Worm (Caenorhabditis elegans) whole organism, L4 larva: Measurements from ENCODE around the gene ZK1098.3.

ENCODE experiments used
- R02D3.7 ChIP-seq: fragments of 150-350 bp; sonication (generic microtip); optimal IDR thresholded peaks from 3 replicates; lab custom pipeline; 2014; ENCODE audit warnings: missing biosample characterization, missing genetic modification characterization
- T20F7.1 ChIP-seq: fragments of 200-800 bp; sonication (Bioruptor generic); optimal IDR thresholded peaks from 2 replicates; lab custom pipeline; 2018; ENCODE audit warnings: mild to moderate bottlenecking, missing genetic modification characterization, missing compliant biosample characterization
- T26A8.4 ChIP-seq: fragments of 200-800 bp; sonication (Bioruptor generic); IDR thresholded peaks from 2 replicates; pipeline ENCODE4 v1.3.6; 2022; ENCODE audit warnings: missing genetic modification characterization, missing compliant biosample characterization
- Y105C5A.15 ChIP-seq: fragments of 200-800 bp; sonication (Bioruptor generic); IDR thresholded peaks from 2 replicates; pipeline ENCODE4 v1.3.6; 2022; ENCODE audit warnings: missing genetic modification characterization, missing compliant biosample characterization
- Y48G9A.11 ChIP-seq: fragments of 200-800 bp; sonication (Bioruptor generic); IDR thresholded peaks from 2 replicates; pipeline ENCODE4 v1.3.6; 2022; ENCODE audit warnings: missing genetic modification reagents, missing genetic modification characterization, missing compliant biosample characterization
- ZK546.5 ChIP-seq, 2 experiments: sonication (generic microtip); optimal IDR thresholded peaks; 2 replicates each; lab custom pipeline; 2017; ENCODE audit warnings: missing biosample characterization in 2 of 2, missing genetic modification characterization in 2 of 2
- aha-1 ChIP-seq: fragments of 150-350 bp; peaks from one replicate; lab custom pipeline; 2014; ENCODE audit warnings: missing biosample characterization, missing genetic modification characterization
- ama-1 ChIP-seq: fragments of 150-350 bp; optimal IDR thresholded peaks from 2 replicates; lab custom pipeline; 2014; ENCODE audit warnings: inconsistent platforms, mixed read lengths
- arid-1 ChIP-seq: fragments of 200-800 bp; sonication (Bioruptor generic); conservative IDR thresholded peaks from 2 replicates; pipeline ENCODE4 v1.3.6; 2022; ENCODE audit warnings: missing genetic modification reagents, missing genetic modification characterization, missing compliant biosample characterization
- attf-4 ChIP-seq: sonication (generic microtip); optimal IDR thresholded peaks from 3 replicates; lab custom pipeline; 2017; ENCODE audit warnings: missing biosample characterization, missing genetic modification characterization
- ceh-32 ChIP-seq: sonication (generic microtip); optimal IDR thresholded peaks from 2 replicates; lab custom pipeline; 2016; ENCODE audit warnings: mild to moderate bottlenecking, missing genetic modification characterization, missing compliant biosample characterization; ENCODE audit not compliant: poor library complexity
- daf-16 ChIP-seq, 3 experiments: sonication (generic microtip); optimal IDR thresholded peaks; 2 replicates each; lab custom pipeline; 2016 to 2017; ENCODE audit warnings: missing genetic modification characterization in 3 of 3, missing genetic modification reagents in 3 of 3, mild to moderate bottlenecking in 2 of 3, missing compliant biosample characterization in 2 of 3, missing biosample characterization in 1 of 3, moderate library complexity in 1 of 3
- dmd-6 ChIP-seq: fragments of 200-800 bp; sonication (Bioruptor generic); IDR thresholded peaks from 2 replicates; pipeline ENCODE4 v1.3.6; 2022; ENCODE audit warnings: missing genetic modification reagents, missing genetic modification characterization, missing compliant biosample characterization
- dpl-1 ChIP-seq: fragments of 150-350 bp; optimal IDR thresholded peaks from 2 replicates; lab custom pipeline; 2014; ENCODE audit warnings: missing biosample characterization, missing genetic modification reagents, missing genetic modification characterization
- dve-1 ChIP-seq: sonication (generic microtip); optimal IDR thresholded peaks from 2 replicates; lab custom pipeline; 2017; ENCODE audit warnings: antibody characterized with exemption, mild to moderate bottlenecking, missing genetic modification characterization, missing compliant biosample characterization; ENCODE audit not compliant: insufficient read depth
- egl-43 ChIP-seq: fragments of 200-800 bp; sonication (Bioruptor generic); IDR thresholded peaks from 2 replicates; pipeline ENCODE4 v1.3.6; 2022; ENCODE audit warnings: missing genetic modification reagents, missing genetic modification characterization, missing compliant biosample characterization
- gei-8 ChIP-seq: fragments of 200-800 bp; sonication (Bioruptor generic); optimal IDR thresholded peaks from 2 replicates; lab custom pipeline; 2018; ENCODE audit warnings: mild to moderate bottlenecking, missing genetic modification characterization, missing compliant biosample characterization
- hlh-11 ChIP-seq: fragments of 200-800 bp; sonication (Bioruptor generic); optimal IDR thresholded peaks from 2 replicates; lab custom pipeline; 2018; ENCODE audit warnings: mild to moderate bottlenecking, missing genetic modification characterization, missing compliant biosample characterization
- hlh-30 ChIP-seq: sonication (generic microtip); optimal IDR thresholded peaks from 2 replicates; lab custom pipeline; 2017; ENCODE audit warnings: antibody characterized with exemption, mild to moderate bottlenecking, missing genetic modification characterization, missing compliant biosample characterization; ENCODE audit not compliant: insufficient read depth
- lin-1 ChIP-seq: fragments of 200-800 bp; sonication (Bioruptor generic); IDR thresholded peaks from 2 replicates; pipeline ENCODE4 v1.3.6; 2022; ENCODE audit warnings: missing genetic modification reagents, missing genetic modification characterization, missing compliant biosample characterization
- lin-13 ChIP-seq: fragments of 150-350 bp; optimal IDR thresholded peaks from 2 replicates; lab custom pipeline; 2014; ENCODE audit warnings: missing biosample characterization, missing genetic modification reagents, missing genetic modification characterization
- lin-38 ChIP-seq: fragments of 200-800 bp; sonication (Bioruptor generic); IDR thresholded peaks from 2 replicates; pipeline ENCODE4 v1.3.6; 2022; ENCODE audit warnings: missing genetic modification reagents, missing genetic modification characterization, missing compliant biosample characterization
- lin-39 ChIP-seq: fragments of 150-350 bp; optimal IDR thresholded peaks from 2 replicates; lab custom pipeline; 2014; ENCODE audit warnings: missing biosample characterization, missing genetic modification reagents, missing genetic modification characterization
- lsy-2 ChIP-seq, 2 experiments: fragments of 150-350 bp in 1 of 2; sonication (generic microtip) in 1 of 2; optimal IDR thresholded peaks; 2 replicates each; lab custom pipeline; 2014 to 2017; ENCODE audit warnings: missing biosample characterization in 2 of 2, missing genetic modification characterization in 2 of 2
- madf-5 ChIP-seq, 2 experiments: fragments of 200-800 bp; sonication (Bioruptor generic); IDR thresholded peaks; 2 replicates each; pipeline ENCODE4 v1.3.6; 2022; ENCODE audit warnings: missing compliant biosample characterization in 2 of 2, missing genetic modification characterization in 2 of 2
- mdl-1 ChIP-seq, 2 experiments: fragments of 150-350 bp in 1 of 2; sonication (generic microtip) in 1 of 2; optimal IDR thresholded peaks; 2 replicates each; lab custom pipeline; 2014 to 2017; ENCODE audit warnings: missing biosample characterization in 2 of 2, missing genetic modification characterization in 2 of 2
- mep-1 ChIP-seq: fragments of 150-350 bp; sonication (generic microtip); optimal IDR thresholded peaks from 3 replicates; lab custom pipeline; 2014; ENCODE audit warnings: missing biosample characterization, missing genetic modification characterization
- mes-2 ChIP-seq: sonication (generic microtip); optimal IDR thresholded peaks from 2 replicates; lab custom pipeline; 2016; ENCODE audit warnings: missing genotype, mild to moderate bottlenecking, missing genetic modification characterization, missing compliant biosample characterization; ENCODE audit not compliant: poor library complexity, severe bottlenecking
- nhr-102 ChIP-seq: sonication (generic microtip); optimal IDR thresholded peaks from 2 replicates; lab custom pipeline; 2016; ENCODE audit warnings: mild to moderate bottlenecking, missing genetic modification characterization, moderate library complexity, missing compliant biosample characterization
- nhr-11 ChIP-seq: fragments of 150-350 bp; optimal IDR thresholded peaks from 2 replicates; lab custom pipeline; 2014; ENCODE audit warnings: missing biosample characterization, missing genetic modification characterization
- nhr-237 ChIP-seq: sonication (generic microtip); optimal IDR thresholded peaks from 2 replicates; lab custom pipeline; 2017; ENCODE audit warnings: missing biosample characterization, missing genetic modification characterization
- nhr-28 ChIP-seq: fragments of 150-350 bp; optimal IDR thresholded peaks from 2 replicates; lab custom pipeline; 2014; ENCODE audit warnings: missing biosample characterization, missing genetic modification characterization
- nhr-41 ChIP-seq: fragments of 200-800 bp; sonication (Bioruptor generic); IDR thresholded peaks from 2 replicates; pipeline ENCODE4 v1.3.6; 2022; ENCODE audit warnings: missing genetic modification reagents, missing genetic modification characterization, missing compliant biosample characterization
- nhr-6 ChIP-seq: fragments of 150-350 bp; optimal IDR thresholded peaks from 2 replicates; lab custom pipeline; 2014; ENCODE audit warnings: missing biosample characterization, missing genetic modification characterization
- nhr-76 ChIP-seq: fragments of 150-350 bp; optimal IDR thresholded peaks from 2 replicates; lab custom pipeline; 2014; ENCODE audit warnings: missing biosample characterization, missing genetic modification characterization
- nhr-77 ChIP-seq: fragments of 150-350 bp; optimal IDR thresholded peaks from 2 replicates; lab custom pipeline; 2014; ENCODE audit warnings: missing biosample characterization, missing genetic modification characterization
- pha-4 ChIP-seq, 2 experiments: fragments of 150-350 bp in 1 of 2; fragments of 200-800 bp in 1 of 2; sonication (Bioruptor generic) in 1 of 2; IDR thresholded peaks in 1 of 2; optimal IDR thresholded peaks in 1 of 2; 2 replicates each; pipeline versions ENCODE4 v1.3.6 to Lab custom; 2014 to 2022; ENCODE audit warnings: missing genetic modification characterization in 2 of 2, missing genetic modification reagents in 2 of 2, missing biosample characterization in 1 of 2, missing compliant biosample characterization in 1 of 2
- pqm-1 ChIP-seq: sonication (generic microtip); optimal IDR thresholded peaks from 2 replicates; lab custom pipeline; 2017; ENCODE audit warnings: missing biosample characterization, missing genetic modification characterization
- sdz-12 ChIP-seq: fragments of 200-800 bp; sonication (Bioruptor generic); optimal IDR thresholded peaks from 2 replicates; lab custom pipeline; 2018; ENCODE audit warnings: mild to moderate bottlenecking, missing genetic modification characterization, missing compliant biosample characterization
- snpc-1.2 ChIP-seq: fragments of 200-800 bp; sonication (Bioruptor generic); IDR thresholded peaks from 2 replicates; pipeline ENCODE4 v1.3.6; 2022; ENCODE audit warnings: missing genetic modification reagents, missing genetic modification characterization, missing compliant biosample characterization
- tra-1 ChIP-seq: fragments of 200-800 bp; sonication (Bioruptor generic); IDR thresholded peaks from 2 replicates; pipeline ENCODE4 v1.3.6; 2022; ENCODE audit warnings: missing genetic modification reagents, missing genetic modification characterization, missing compliant biosample characterization
- unc-130 ChIP-seq: sonication (generic microtip); optimal IDR thresholded peaks from 2 replicates; lab custom pipeline; 2016; ENCODE audit warnings: missing genetic modification reagents, missing genetic modification characterization, missing compliant biosample characterization
- unc-62 ChIP-seq, 3 experiments: fragments of 150-350 bp in 1 of 3; sonication (generic microtip); optimal IDR thresholded peaks in 2 of 3; peaks in 1 of 3; 1 replicate in 1 of 3; 2 replicates in 2 of 3; lab custom pipeline; 2014 to 2017; ENCODE audit warnings: missing biosample characterization in 3 of 3, missing genetic modification characterization in 3 of 3, missing genetic modification reagents in 3 of 3, missing genotype in 1 of 3
- zfp-3 ChIP-seq: fragments of 200-800 bp; sonication (Bioruptor generic); conservative IDR thresholded peaks from 2 replicates; pipeline ENCODE4 v1.3.6; 2022; ENCODE audit warnings: missing genetic modification reagents, missing genetic modification characterization, missing compliant biosample characterization
- zip-2 ChIP-seq: fragments of 150-350 bp; optimal IDR thresholded peaks from 2 replicates; lab custom pipeline; 2014; ENCODE audit warnings: missing biosample characterization, missing genetic modification characterization

ZK1098.3 gene

ce11 chrIII:9509764-9510370, 28.6 kb downstream of the ZK1098.3 start (continued):
- TF ChIP-seq madf-5 (GFP tag; IDR thresholded peaks at IDR 0.05; lab: Robert Waterston, UW) (0 out of 4 replicates have a peak, but pooled peaks of 1 of the 2 experiments have one; percentile 17), pha-4 (GFP tag; IDR thresholded peaks at IDR 0.05; lab: Robert Waterston, UW) (peak; percentile 9; the same call in 1 of the 2 replicates), pha-4 (tag; optimal IDR thresholded peaks at IDR 0.05; lab: Kevin White, UChicago) (no peak), lin-13 (GFP tag; lab: Kevin White, UChicago) (peak; percentile 38), T26A8.4 (peak; percentile 67; the same call in 1 of the 2 replicates)
- TF ChIP-seq, all 104 proteins: peak for 32

ce11 chrIII:9507799-9508198, 30.7 kb downstream of the ZK1098.3 start, which contains the start of gene vha-14:
TSS of gene vha-14 (plus strand) at chrIII:9508100.
- TF ChIP-seq ZK546.5 (tag; optimal IDR thresholded peaks at IDR 0.05; lab: Kevin White, UChicago) = no peak
- peak; percentile 21 for TF ChIP-seq mes-2
- TF ChIP-seq dpl-1 (GFP tag; lab: Kevin White, UChicago) = peak; percentile 35
- TF ChIP-seq nhr-6 (tag; lab: Kevin White, UChicago) = peak; percentile 97
- peak in 1 of 2 experiments; percentile 71 for TF ChIP-seq lsy-2 (tag; optimal IDR thresholded peaks at IDR 0.05; lab: Kevin White, UChicago)
- peak; percentile 67 for TF ChIP-seq aha-1 (tag; lab: Kevin White, UChicago)
- peak; percentile 43 for TF ChIP-seq ama-1
- peak; percentile 22 for TF ChIP-seq hlh-11 (tag; lab: Kevin White, UChicago)
- TF ChIP-seq dve-1 (tag; lab: Kevin White, UChicago) = peak; percentile 27
- TF ChIP-seq hlh-30 (tag; lab: Kevin White, UChicago) = peak; percentile 92
- TF ChIP-seq daf-16 (GFP tag; optimal IDR thresholded peaks at IDR 0.05; lab: Kevin White, UChicago) = no peak
- peak; percentile 33 for TF ChIP-seq daf-16 (tag; optimal IDR thresholded peaks at IDR 0.05; lab: Kevin White, UChicago)
- TF ChIP-seq mep-1 (tag; lab: Kevin White, UChicago) = peak; percentile 77
- TF ChIP-seq unc-62 (GFP tag; optimal IDR thresholded peaks at IDR 0.05 in 1 of 2; lab: Kevin White, UChicago) = peak in 1 of 2 experiments; percentile 69
- TF ChIP-seq unc-62 (tag; optimal IDR thresholded peaks at IDR 0.05; lab: Kevin White, UChicago) = no peak
- TF ChIP-seq nhr-76 (tag; lab: Kevin White, UChicago) = no peak
- peak; percentile 75 for TF ChIP-seq lin-38
- TF ChIP-seq nhr-28 (tag; lab: Kevin White, UChicago) = peak; percentile 65
- TF ChIP-seq ceh-32 (tag; lab: Kevin White, UChicago) = no peak
- no peak for TF ChIP-seq egl-43 (GFP tag; lab: Robert Waterston, UW)
- TF ChIP-seq pqm-1 (tag; lab: Kevin White, UChicago) = peak; percentile 77
- TF ChIP-seq nhr-77 = peak; percentile 79
- TF ChIP-seq zip-2 (tag; lab: Kevin White, UChicago) = no peak
- peak; percentile 46 for TF ChIP-seq T20F7.1 (GFP tag; lab: Kevin White, UChicago)
- no peak for TF ChIP-seq dmd-6
- no peak for TF ChIP-seq zfp-3 (GFP tag; lab: Robert Waterston, UW)
- no peak for TF ChIP-seq mdl-1 (tag; optimal IDR thresholded peaks at IDR 0.05; lab: Kevin White, UChicago)

ce11 chrIII:9504347-9504746, 34.2 kb downstream of the ZK1098.3 start:
- TF ChIP-seq tra-1 = no peak
- no peak for TF ChIP-seq nhr-102 (tag; lab: Kevin White, UChicago)
- TF ChIP-seq gei-8 (GFP tag; lab: Kevin White, UChicago) = no peak
- no peak for TF ChIP-seq attf-4
- no peak for TF ChIP-seq nhr-11 (tag; lab: Kevin White, UChicago)
- no peak for TF ChIP-seq lin-39 (tag; lab: Kevin White, UChicago)
- no peak for TF ChIP-seq R02D3.7 (tag; lab: Kevin White, UChicago)
- peak; percentile 54; the same call in 1 of the 2 replicates for TF ChIP-seq Y48G9A.11 (GFP tag; lab: Robert Waterston, UW)
- no peak for TF ChIP-seq sdz-12 (GFP tag; lab: Kevin White, UChicago)
- peak; percentile 61 for TF ChIP-seq lin-38
- TF ChIP-seq mdl-1 (tag; optimal IDR thresholded peaks at IDR 0.05; lab: Kevin White, UChicago) = no peak
- TF ChIP-seq nhr-41 (GFP tag; lab: Robert Waterston, UW) = no peak
- no peak for TF ChIP-seq nhr-237 (tag; lab: Kevin White, UChicago)
- TF ChIP-seq arid-1 (GFP tag; lab: Robert Waterston, UW) = 0 out of 2 replicates have a peak, but pooled peaks have one; percentile 5
- TF ChIP-seq lin-1 = no peak
- TF ChIP-seq snpc-1.2 (GFP tag; lab: Robert Waterston, UW) = peak; percentile 67; the same call in 1 of the 2 replicates
- no peak for TF ChIP-seq nhr-6 (tag; lab: Kevin White, UChicago)
- TF ChIP-seq unc-130 (GFP tag; lab: Kevin White, UChicago) = peak; percentile 65
- TF ChIP-seq Y105C5A.15 (GFP tag; lab: Robert Waterston, UW) = no peak
- no peak for TF ChIP-seq pqm-1 (tag; lab: Kevin White, UChicago)
